Worm (Caenorhabditis elegans): Measurements from ENCODE around the gene ZK455.5.
A peak's percentile ranks its signal among the peaks of the same experiment; 100 is the strongest.

ZK455.5 gene

DNA sequence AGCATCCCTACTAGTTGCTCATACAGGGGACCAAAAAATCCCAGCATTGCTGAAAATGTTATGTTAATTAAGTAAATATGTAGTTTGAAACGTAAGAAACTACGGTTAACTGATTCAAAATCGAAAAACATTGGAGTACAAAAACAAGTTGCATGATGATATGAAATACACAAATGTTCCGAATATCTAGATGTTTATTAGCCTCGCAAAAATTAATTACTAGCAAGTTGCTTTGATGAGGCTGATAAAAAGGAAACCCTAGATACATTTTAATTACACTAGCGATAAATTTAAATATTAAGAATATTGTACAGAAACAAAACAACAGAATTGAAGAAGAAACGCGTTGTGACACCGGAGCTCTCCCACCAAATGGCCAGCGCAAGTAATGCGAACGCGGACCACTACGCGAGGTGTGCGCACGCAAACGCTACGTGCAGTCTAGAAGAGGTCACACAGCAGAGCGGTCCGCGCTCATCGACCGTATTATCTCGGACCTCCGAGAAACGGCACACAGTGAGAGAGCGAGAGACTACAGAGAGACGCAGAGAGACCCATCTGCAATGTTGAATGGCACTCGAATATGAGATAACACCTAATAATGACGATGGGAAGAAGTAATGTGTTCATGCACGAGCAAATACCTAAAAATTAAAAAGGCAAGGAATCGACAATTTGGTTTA, 29.9 kb downstream of the ZK455.5 start, which contains the start of gene inx-2 (continued):
- TF ChIP-seq zip-5 (tag; optimal IDR thresholded peaks at IDR 0.05) (no peak), sox-2 (GFP tag; IDR thresholded peaks at IDR 0.05) (no peak), T23F11.4 (GFP tag; optimal IDR thresholded peaks at IDR 0.05) (no peak), gmeb-2 (tag; optimal IDR thresholded peaks at IDR 0.05) (no peak)

DNA sequence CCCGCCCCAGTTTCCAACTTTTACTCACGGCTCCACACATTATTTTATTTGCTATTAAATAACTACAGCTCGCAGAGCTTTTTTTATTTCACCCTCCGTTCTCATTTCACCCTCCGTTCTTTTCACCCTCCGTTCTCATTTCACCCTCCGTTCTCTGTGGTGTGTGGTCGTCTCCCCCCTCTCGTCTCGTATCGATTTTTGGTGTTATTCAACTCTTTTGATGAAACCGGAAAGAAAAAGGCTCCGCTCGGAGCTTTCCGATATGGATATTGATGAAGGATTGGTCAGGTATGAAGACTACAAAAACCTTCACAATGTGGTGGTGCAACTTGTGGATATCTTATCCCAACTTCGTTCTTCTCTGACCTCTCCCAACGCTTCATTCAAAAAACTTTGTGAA, 36.2 kb downstream of the ZK455.5 start:
- TF ChIP-seq ceh-48 (tag; optimal IDR thresholded peaks at IDR 0.05) (peak; percentile 72), tbx-2 (tag; optimal IDR thresholded peaks at IDR 0.05) (no peak), Y22D7AL.16 (tag; optimal IDR thresholded peaks at IDR 0.05) (no peak), ama-1 (optimal IDR thresholded peaks at IDR 0.05) (no peak)

DNA sequence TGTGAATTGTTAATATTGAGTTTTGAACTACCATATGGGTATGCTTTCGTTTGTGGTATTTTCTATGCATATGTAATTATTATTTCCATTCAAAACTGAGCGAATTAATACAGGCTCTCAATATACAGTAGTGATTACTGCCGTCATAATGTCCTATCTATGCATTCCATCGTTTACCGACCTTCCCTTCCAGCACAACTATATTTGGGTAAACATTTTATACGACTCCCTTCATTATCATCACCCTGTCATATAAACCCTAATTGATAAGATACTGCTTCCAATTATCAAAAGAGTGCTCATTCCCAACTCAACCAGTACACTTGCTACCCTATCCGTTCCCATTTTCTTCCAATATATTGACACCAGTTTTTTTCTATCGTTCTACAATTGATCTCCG, 36.8 kb downstream of the ZK455.5 start:
- TF ChIP-seq ceh-9 (tag; optimal IDR thresholded peaks at IDR 0.05) (no peak), sdc-2 (tag; optimal IDR thresholded peaks at IDR 0.05) (no peak), ceh-22 (tag; optimal IDR thresholded peaks at IDR 0.05) (no peak), elt-2 (tag; optimal IDR thresholded peaks at IDR 0.05) (peak; percentile 77), ceh-45 (GFP tag; IDR thresholded peaks at IDR 0.05) (no peak), hlh-13 (GFP tag; optimal IDR thresholded peaks at IDR 0.05) (no peak), rnt-1 (tag; optimal IDR thresholded peaks at IDR 0.05) (no peak)

DNA sequence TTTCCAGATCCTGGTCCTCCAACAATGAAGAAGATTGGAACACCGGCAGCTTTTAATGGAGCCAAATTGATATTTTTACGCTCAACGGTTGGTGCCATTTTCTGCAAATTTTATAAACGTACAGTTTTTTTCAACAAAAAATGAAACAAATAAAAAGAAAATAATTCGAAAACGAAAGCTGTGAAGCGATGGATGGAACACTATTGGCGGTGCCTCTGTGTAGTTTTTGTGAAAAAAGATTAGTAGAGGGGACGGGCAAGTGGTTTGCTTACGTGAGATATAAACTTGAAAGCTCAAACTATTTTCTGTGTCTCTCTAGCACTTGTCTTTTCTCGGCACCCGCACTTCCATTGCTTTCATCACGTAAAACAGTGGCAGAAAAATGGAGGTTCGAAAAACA, 39.1 kb downstream of the ZK455.5 start, which contains the start of gene F38B2.4:
TSS of gene F38B2.4 (minus strand) at position 101 of the 400 bp plus-strand sequence.
- no peak for TF ChIP-seq F13H6.1 (tag; optimal IDR thresholded peaks at IDR 0.05)
- TF ChIP-seq ceh-19 (GFP tag; optimal IDR thresholded peaks at IDR 0.05): no peak
- TF ChIP-seq ceh-18 (tag; optimal IDR thresholded peaks at IDR 0.05): no peak
- TF ChIP-seq nhr-232 (tag; optimal IDR thresholded peaks at IDR 0.05): no peak
- no peak for TF ChIP-seq ceh-2 (tag; optimal IDR thresholded peaks at IDR 0.05)
- no peak for TF ChIP-seq lin-11 (tag; optimal IDR thresholded peaks at IDR 0.05)

DNA sequence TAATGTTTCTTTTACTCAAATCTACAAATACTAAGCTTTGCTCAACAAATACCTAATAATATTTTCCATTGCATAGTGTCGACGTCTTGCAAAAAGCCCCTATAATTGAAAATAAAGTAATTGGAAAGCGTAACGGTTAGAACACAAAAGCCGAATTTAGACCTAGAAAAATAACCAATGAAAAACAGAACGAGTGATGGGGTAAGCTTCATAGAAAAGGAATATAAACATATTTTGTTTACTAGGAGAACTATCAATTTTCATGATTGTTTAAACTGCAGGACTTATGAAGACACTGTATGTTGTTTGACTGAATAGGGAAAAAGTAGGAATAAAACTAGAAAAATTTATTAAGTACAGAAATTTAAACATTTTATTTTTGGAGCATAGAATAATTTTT, 40.5 kb downstream of the ZK455.5 start, which contains the start of gene F38B2.3:
TSS of gene F38B2.3 (minus strand) at position 101 of the 400 bp plus-strand sequence.
- TF ChIP-seq unc-3 (GFP tag; conservative IDR thresholded peaks at IDR 0.05): no peak
- TF ChIP-seq unc-3 (tag; optimal IDR thresholded peaks at IDR 0.05): no peak
- no peak for TF ChIP-seq nhr-11 (tag; optimal IDR thresholded peaks at IDR 0.05)
- no peak for TF ChIP-seq T23F11.4 (GFP tag; optimal IDR thresholded peaks at IDR 0.05)
- no peak for TF ChIP-seq K09A11.1 (tag; optimal IDR thresholded peaks at IDR 0.05; ENCODE audit: insufficient read depth)
- TF ChIP-seq zip-5 (tag; optimal IDR thresholded peaks at IDR 0.05): no peak
- TF ChIP-seq sox-4 (tag; optimal IDR thresholded peaks at IDR 0.05): no peak
- no peak for TF ChIP-seq unc-42 (tag; optimal IDR thresholded peaks at IDR 0.05)
- no peak for TF ChIP-seq ceh-48 (tag; optimal IDR thresholded peaks at IDR 0.05)
- no peak for TF ChIP-seq hlh-6 (tag; optimal IDR thresholded peaks at IDR 0.05)
- TF ChIP-seq ceh-34 (tag; optimal IDR thresholded peaks at IDR 0.05): no peak
- no peak for TF ChIP-seq hlh-8 (tag; optimal IDR thresholded peaks at IDR 0.05)
- no peak for TF ChIP-seq nfya-1 (tag; optimal IDR thresholded peaks at IDR 0.05)
- TF ChIP-seq ceh-2 (tag; optimal IDR thresholded peaks at IDR 0.05): no peak
- TF ChIP-seq ceh-18 (tag; optimal IDR thresholded peaks at IDR 0.05): no peak
- no peak for TF ChIP-seq hlh-15 (tag; optimal IDR thresholded peaks at IDR 0.05)
- no peak for TF ChIP-seq fax-1 (tag; optimal IDR thresholded peaks at IDR 0.05)
- no peak for TF ChIP-seq mec-3 (tag; optimal IDR thresholded peaks at IDR 0.05; ENCODE audit: borderline replicate concordance)
- no peak for TF ChIP-seq ceh-24 (tag; optimal IDR thresholded peaks at IDR 0.05)

All from whole organism, late embryonic.